Fruit fly (Drosophila melanogaster) whole organism, prepupa: Measurements from ENCODE around the gene CG15922.

ENCODE experiments used
- Blimp-1 ChIP-seq: fragments of 200-800 bp; sonication (Bioruptor generic); optimal IDR thresholded peaks from 3 replicates; lab custom pipeline; 2017; ENCODE audit warnings: missing biosample characterization, missing genetic modification characterization, mild to moderate bottlenecking, moderate library complexity, missing genetic modification reagents
- CG10631 ChIP-seq: fragments of 200-800 bp; sonication (Bioruptor generic); optimal IDR thresholded peaks from 2 replicates; lab custom pipeline; 2016; ENCODE audit warnings: missing biosample characterization, missing genetic modification characterization
- CG11762 ChIP-seq: fragments of 200-800 bp; sonication (Bioruptor generic); optimal IDR thresholded peaks from 3 replicates; lab custom pipeline; 2016; ENCODE audit warnings: missing biosample characterization, missing genetic modification characterization; ENCODE audit not compliant: insufficient read depth
- CG11902 ChIP-seq: fragments of 200-800 bp; sonication (Bioruptor generic); optimal IDR thresholded peaks from 3 replicates; lab custom pipeline; 2016; ENCODE audit warnings: missing biosample characterization, missing genetic modification characterization
- CG15336 ChIP-seq: fragments of 200-800 bp; sonication (Bioruptor generic); IDR thresholded peaks from 2 replicates; pipeline ENCODE4 v1.3.6; 2022; ENCODE audit warnings: missing biosample characterization, missing genetic modification characterization
- CG1621 ChIP-seq: fragments of 200-800 bp; sonication (Bioruptor generic); optimal IDR thresholded peaks from 3 replicates; lab custom pipeline; 2018; ENCODE audit warnings: missing biosample characterization, mild to moderate bottlenecking, missing genetic modification characterization
- CG3032 ChIP-seq: fragments of 200-800 bp; optimal IDR thresholded peaks from 2 replicates; lab custom pipeline; 2019; ENCODE audit warnings: missing biosample characterization, mild to moderate bottlenecking, missing genetic modification characterization, moderate library complexity
- CG31627 ChIP-seq: fragments of 200-800 bp; sonication (Bioruptor generic); optimal IDR thresholded peaks from 3 replicates; lab custom pipeline; 2016; ENCODE audit warnings: missing biosample characterization, missing genetic modification characterization
- CG32006 ChIP-seq: fragments of 200-800 bp; sonication (Bioruptor generic); optimal IDR thresholded peaks from 3 replicates; lab custom pipeline; 2017; ENCODE audit warnings: missing biosample characterization, mild to moderate bottlenecking, missing genetic modification characterization
- CG34406 ChIP-seq: fragments of 200-800 bp; sonication (Bioruptor generic); optimal IDR thresholded peaks from 3 replicates; lab custom pipeline; 2016; ENCODE audit warnings: missing biosample characterization, missing genetic modification characterization
- CG3919 ChIP-seq: fragments of 200-800 bp; sonication (Bioruptor generic); optimal IDR thresholded peaks from 3 replicates; lab custom pipeline; 2016; ENCODE audit warnings: missing biosample characterization, missing genetic modification characterization
- CG6163 ChIP-seq: fragments of 200-800 bp; sonication (Bioruptor generic); IDR thresholded peaks from 3 replicates; pipeline ENCODE4 v1.3.6; 2022; ENCODE audit warnings: missing biosample characterization, missing genetic modification characterization
- CG6792 ChIP-seq: fragments of 200-800 bp; sonication (Bioruptor generic); optimal IDR thresholded peaks from 3 replicates; lab custom pipeline; 2016; ENCODE audit warnings: missing biosample characterization, missing genetic modification characterization
- CG6808 ChIP-seq: fragments of 200-800 bp; sonication (Bioruptor generic); optimal IDR thresholded peaks from 3 replicates; lab custom pipeline; 2017; ENCODE audit warnings: missing biosample characterization, missing genetic modification characterization, mild to moderate bottlenecking, moderate library complexity, missing genetic modification reagents
- CG6854 ChIP-seq: fragments of 200-800 bp; sonication (Bioruptor generic); optimal IDR thresholded peaks from 2 replicates; lab custom pipeline; 2017; ENCODE audit warnings: missing biosample characterization, mild to moderate bottlenecking, missing genetic modification characterization
- CG7368 ChIP-seq: fragments of 200-800 bp; sonication (Bioruptor generic); optimal IDR thresholded peaks from 3 replicates; lab custom pipeline; 2016; ENCODE audit warnings: missing biosample characterization, missing genetic modification characterization
- CG8119 ChIP-seq: fragments of 200-800 bp; sonication (Bioruptor generic); IDR thresholded peaks from 3 replicates; pipeline ENCODE4 v1.3.6; 2022; ENCODE audit warnings: missing biosample characterization, missing genetic modification characterization
- CG8319 ChIP-seq: fragments of 200-800 bp; sonication (Bioruptor generic); optimal IDR thresholded peaks from 3 replicates; lab custom pipeline; 2016; ENCODE audit warnings: missing biosample characterization, missing genetic modification characterization
- CG8632 ChIP-seq: fragments of 200-800 bp; sonication (Bioruptor generic); optimal IDR thresholded peaks from 3 replicates; lab custom pipeline; 2016; ENCODE audit warnings: missing biosample characterization, missing genetic modification characterization
- Eip75B ChIP-seq: fragments of 200-800 bp; sonication (Bioruptor generic); optimal IDR thresholded peaks from 3 replicates; lab custom pipeline; 2016; ENCODE audit warnings: missing biosample characterization, missing genetic modification characterization
- Eip78C ChIP-seq: fragments of 200-800 bp; sonication (Bioruptor generic); peaks from one replicate; lab custom pipeline; 2016; ENCODE audit warnings: missing biosample characterization, missing genetic modification characterization
- Eip93F ChIP-seq: fragments of 200-800 bp; sonication (Bioruptor generic); optimal IDR thresholded peaks from 2 replicates; lab custom pipeline; 2016; ENCODE audit warnings: missing biosample characterization, mild to moderate bottlenecking, missing genetic modification characterization
- Ets21C ChIP-seq: fragments of 200-800 bp; sonication (Bioruptor generic); optimal IDR thresholded peaks from 3 replicates; lab custom pipeline; 2016; ENCODE audit warnings: missing biosample characterization, missing genetic modification characterization
- Ets96B ChIP-seq: fragments of 200-800 bp; optimal IDR thresholded peaks from 2 replicates; lab custom pipeline; 2019; ENCODE audit warnings: missing biosample characterization, mild to moderate bottlenecking, missing genetic modification characterization, moderate library complexity
- Gug ChIP-seq: fragments of 200-800 bp; sonication (Bioruptor generic); IDR thresholded peaks from 2 replicates; pipeline ENCODE4 v1.3.6; 2022; ENCODE audit warnings: missing biosample characterization, missing genetic modification characterization
- Hr39 ChIP-seq: fragments of 200-800 bp; sonication (Bioruptor generic); optimal IDR thresholded peaks from 2 replicates; lab custom pipeline; 2016; ENCODE audit warnings: missing biosample characterization, missing genetic modification characterization
- Lpt ChIP-seq: fragments of 200-800 bp; sonication (Bioruptor generic); optimal IDR thresholded peaks from 3 replicates; lab custom pipeline; 2016; ENCODE audit warnings: missing biosample characterization, missing genetic modification characterization
- Met ChIP-seq: fragments of 200-800 bp; sonication (Bioruptor generic); optimal IDR thresholded peaks from 3 replicates; lab custom pipeline; 2016; ENCODE audit warnings: missing biosample characterization, missing genetic modification characterization
- Smox ChIP-seq: fragments of 200-800 bp; sonication (Bioruptor generic); optimal IDR thresholded peaks from 3 replicates; lab custom pipeline; 2016; ENCODE audit warnings: missing biosample characterization, missing genetic modification characterization
- Sox14 ChIP-seq: fragments of 200-800 bp; sonication (Bioruptor generic); optimal IDR thresholded peaks from 3 replicates; lab custom pipeline; 2016; ENCODE audit warnings: missing biosample characterization, missing genetic modification characterization
- Sox15 ChIP-seq: fragments of 200-800 bp; sonication (Bioruptor generic); optimal IDR thresholded peaks from 3 replicates; lab custom pipeline; 2016; ENCODE audit warnings: missing biosample characterization, missing genetic modification characterization
- achi ChIP-seq: fragments of 200-800 bp; sonication (Bioruptor generic); optimal IDR thresholded peaks from 3 replicates; lab custom pipeline; 2016; ENCODE audit warnings: missing biosample characterization, missing genetic modification characterization
- acj6 ChIP-seq: fragments of 200-800 bp; sonication (Bioruptor generic); optimal IDR thresholded peaks from 3 replicates; lab custom pipeline; 2016; ENCODE audit warnings: missing biosample characterization, missing genetic modification characterization
- cyc ChIP-seq: fragments of 200-800 bp; sonication (Bioruptor generic); optimal IDR thresholded peaks from 3 replicates; lab custom pipeline; 2016; ENCODE audit warnings: missing biosample characterization, missing genetic modification characterization
- dac ChIP-seq: fragments of 200-800 bp; sonication (Bioruptor generic); optimal IDR thresholded peaks from 2 replicates; lab custom pipeline; 2017; ENCODE audit warnings: missing biosample characterization, mild to moderate bottlenecking, missing genetic modification characterization
- dsx ChIP-seq: fragments of 200-800 bp; optimal IDR thresholded peaks from 3 replicates; lab custom pipeline; 2019; ENCODE audit warnings: missing biosample characterization, mild to moderate bottlenecking, missing genetic modification characterization, moderate library complexity; ENCODE audit not compliant: poor library complexity, severe bottlenecking
- eg ChIP-seq: fragments of 200-800 bp; sonication (Bioruptor generic); IDR thresholded peaks from 3 replicates; pipeline ENCODE4 v1.3.6; 2022; ENCODE audit warnings: missing biosample characterization, missing genetic modification characterization
- esn ChIP-seq: fragments of 200-800 bp; sonication (Bioruptor generic); optimal IDR thresholded peaks from 2 replicates; lab custom pipeline; 2016; ENCODE audit warnings: missing biosample characterization, mild to moderate bottlenecking, missing genetic modification characterization, moderate library complexity
- fd59A ChIP-seq: fragments of 200-800 bp; sonication (Bioruptor generic); optimal IDR thresholded peaks from 2 replicates; lab custom pipeline; 2017; ENCODE audit warnings: missing biosample characterization, mild to moderate bottlenecking, missing genetic modification characterization, missing genetic modification reagents
- fd85E ChIP-seq: fragments of 200-800 bp; sonication (Bioruptor generic); optimal IDR thresholded peaks from 3 replicates; lab custom pipeline; 2016; ENCODE audit warnings: missing biosample characterization, missing genetic modification characterization
- fkh ChIP-seq: fragments of 200-800 bp; sonication (Bioruptor generic); optimal IDR thresholded peaks from 3 replicates; lab custom pipeline; 2017; ENCODE audit warnings: missing biosample characterization, mild to moderate bottlenecking, missing genetic modification characterization, moderate library complexity
- lz ChIP-seq: fragments of 200-800 bp; sonication (Bioruptor generic); optimal IDR thresholded peaks from 3 replicates; lab custom pipeline; 2016; ENCODE audit warnings: missing biosample characterization, missing genetic modification characterization
- pdm3 ChIP-seq: fragments of 200-800 bp; sonication (Bioruptor generic); optimal IDR thresholded peaks from 3 replicates; lab custom pipeline; 2016; ENCODE audit warnings: missing biosample characterization, missing genetic modification characterization
- svp ChIP-seq: fragments of 200-800 bp; sonication (Bioruptor generic); peaks from one replicate; lab custom pipeline; 2016; ENCODE audit warnings: missing biosample characterization, missing genetic modification characterization
- topi ChIP-seq: fragments of 200-800 bp; sonication (Bioruptor generic); optimal IDR thresholded peaks from 3 replicates; lab custom pipeline; 2016; ENCODE audit warnings: missing biosample characterization, missing genetic modification characterization
- vri ChIP-seq: fragments of 200-800 bp; sonication (Bioruptor generic); optimal IDR thresholded peaks from 3 replicates; lab custom pipeline; 2016; ENCODE audit warnings: missing biosample characterization, mild to moderate bottlenecking, missing genetic modification characterization

CG15922 gene

dm6 chr3R:20579816-20580215 is 19.7 kb upstream of the CG15922 start, which contains the start of the genes EloB and Srp14:
Gene EloB (minus strand): TSS chr3R:20579850.
Gene Srp14 (plus strand): TSS chr3R:20580115.
- TF ChIP-seq Sox14 = peak; percentile 86
- TF ChIP-seq CG32006 (GFP tag; lab: Kevin White, UChicago) = no peak
- TF ChIP-seq Eip93F = peak; percentile 74
- TF ChIP-seq esn = peak; percentile 89
- peak; percentile 93 for TF ChIP-seq Eip78C
- TF ChIP-seq CG11762 (GFP tag; lab: Kevin White, UChicago) = peak; percentile 44
- TF ChIP-seq CG1621 = peak; percentile 47
- TF ChIP-seq Ets96B (tag; lab: Kevin White, UChicago) = peak; percentile 67
- peak; percentile 79 for TF ChIP-seq CG31627 (GFP tag; lab: Kevin White, UChicago)
- peak; percentile 69 for TF ChIP-seq dsx
- TF ChIP-seq fd85E (GFP tag; lab: Kevin White, UChicago) = no peak
- no peak for TF ChIP-seq Met (GFP tag; lab: Kevin White, UChicago)
- no peak for TF ChIP-seq CG7368 (GFP tag; lab: Kevin White, UChicago)
- TF ChIP-seq acj6 (GFP tag; lab: Kevin White, UChicago) = peak; percentile 85
- TF ChIP-seq fd59A (GFP tag; lab: Kevin White, UChicago) = peak; percentile 1
- peak; percentile 81 for TF ChIP-seq cyc (GFP tag; lab: Kevin White, UChicago)
- peak; percentile 77 for TF ChIP-seq CG6163 (GFP tag; lab: Robert Waterston, UW)
- peak; percentile 78 for TF ChIP-seq topi (GFP tag; lab: Kevin White, UChicago)
- peak; percentile 96 for TF ChIP-seq svp (GFP tag; lab: Kevin White, UChicago)
- TF ChIP-seq achi (GFP tag; lab: Kevin White, UChicago) = peak; percentile 100
- TF ChIP-seq CG6792 (GFP tag; lab: Kevin White, UChicago) = peak; percentile 63
- peak; percentile 61 for TF ChIP-seq CG11902 (GFP tag; lab: Kevin White, UChicago)
- TF ChIP-seq CG6854 = no peak
- peak; percentile 55 for TF ChIP-seq Gug (GFP tag; lab: Robert Waterston, UW)
- TF ChIP-seq eg (GFP tag; lab: Robert Waterston, UW) = peak; percentile 80
- peak; percentile 74 for TF ChIP-seq Eip75B (GFP tag; lab: Kevin White, UChicago)
- peak; percentile 59 for TF ChIP-seq fkh (GFP tag; lab: Kevin White, UChicago)
- TF ChIP-seq CG3919 (GFP tag; lab: Kevin White, UChicago) = no peak
- TF ChIP-seq CG8119 (GFP tag; lab: Robert Waterston, UW) = peak; percentile 65
- peak; percentile 55 for TF ChIP-seq CG8632
- TF ChIP-seq Ets21C (GFP tag; lab: Kevin White, UChicago) = peak; percentile 72
- no peak for TF ChIP-seq vri (GFP tag; lab: Kevin White, UChicago)
- TF ChIP-seq Lpt (GFP tag; lab: Kevin White, UChicago) = peak; percentile 32
- TF ChIP-seq Hr39 (GFP tag; lab: Kevin White, UChicago) = peak; percentile 85
- TF ChIP-seq Smox (GFP tag; lab: Kevin White, UChicago) = no peak
- TF ChIP-seq dac (GFP tag; lab: Kevin White, UChicago) = no peak
- TF ChIP-seq Blimp-1 (GFP tag; lab: Kevin White, UChicago) = peak; percentile 31
- peak; percentile 60 for TF ChIP-seq CG34406
- peak; percentile 82 for TF ChIP-seq CG3032
- no peak for TF ChIP-seq CG10631
- no peak for TF ChIP-seq pdm3
- TF ChIP-seq lz = peak; percentile 84
- no peak for TF ChIP-seq CG6808 (GFP tag; lab: Kevin White, UChicago)
- TF ChIP-seq CG8319 = peak; percentile 44
- TF ChIP-seq Sox15 (GFP tag; lab: Kevin White, UChicago) = peak; percentile 52
- TF ChIP-seq CG15336 (GFP tag; lab: Robert Waterston, UW) = peak; percentile 61
- TF ChIP-seq, all 60 proteins: peak for 34
